Worm (Caenorhabditis elegans): ENCODE measurements around the gene F53B7.7.

Gene F53B7.7

DNA sequence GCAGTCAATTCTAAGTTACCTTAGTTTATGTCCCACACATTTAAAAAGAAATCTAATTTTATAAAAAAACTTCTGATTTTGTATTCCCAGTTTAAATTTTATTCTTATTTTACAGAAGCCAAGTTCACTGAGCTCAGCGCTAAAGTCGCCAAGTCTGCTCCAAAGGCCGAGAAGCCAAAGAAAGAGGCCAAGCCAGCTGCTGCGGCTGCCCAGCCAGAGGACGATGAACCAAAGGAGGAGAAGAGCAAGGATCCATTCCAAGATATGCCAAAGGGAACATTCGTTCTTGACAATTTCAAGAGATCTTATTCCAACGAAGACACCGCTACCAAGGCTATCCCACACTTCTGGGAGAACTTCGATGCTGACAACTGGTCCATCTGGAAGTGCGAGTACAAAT, 32.0 kb upstream of the F53B7.7 start:
- TF ChIP-seq elt-3 (tag; optimal IDR thresholded peaks at IDR 0.05) = no peak
- TF ChIP-seq egl-5 (tag; optimal IDR thresholded peaks at IDR 0.05) = no peak
- no peak for TF ChIP-seq hmg-11 (tag; optimal IDR thresholded peaks at IDR 0.05)
- no peak for TF ChIP-seq nhr-23 (tag; optimal IDR thresholded peaks at IDR 0.05)
- TF ChIP-seq nfya-1 (tag; optimal IDR thresholded peaks at IDR 0.05; ENCODE audit: insufficient read depth) = no peak
- no peak for TF ChIP-seq nhr-43 (tag; optimal IDR thresholded peaks at IDR 0.05; ENCODE audit: poor library complexity, severe bottlenecking)
- TF ChIP-seq nhr-25 (tag; optimal IDR thresholded peaks at IDR 0.05) = no peak
- no peak for TF ChIP-seq elt-1 (tag; optimal IDR thresholded peaks at IDR 0.05)
- TF ChIP-seq nhr-67 (tag; optimal IDR thresholded peaks at IDR 0.05) = no peak
- no peak for TF ChIP-seq ZK546.5 (tag; optimal IDR thresholded peaks at IDR 0.05)
- no peak for TF ChIP-seq mml-1 (tag; optimal IDR thresholded peaks at IDR 0.05)
- no peak for TF ChIP-seq daf-12 (tag; optimal IDR thresholded peaks at IDR 0.05)
- no peak for TF ChIP-seq aly-2 (tag; optimal IDR thresholded peaks at IDR 0.05)
- TF ChIP-seq ztf-11 (tag; optimal IDR thresholded peaks at IDR 0.05) = no peak
- no peak for TF ChIP-seq mdl-1 (tag; optimal IDR thresholded peaks at IDR 0.05)

ce11 chrV:10967594-10968273, 31.2 kb upstream of the F53B7.7 start:
- TF ChIP-seq elt-2 (tag; optimal IDR thresholded peaks at IDR 0.05) (peak; percentile 13), nhr-11 (tag; optimal IDR thresholded peaks at IDR 0.05) (no peak)

ce11 chrV:10970070-10970469, 28.8 kb upstream of the F53B7.7 start, which contains the start of gene F17C11.22:
Gene F17C11.22, minus strand, starts transcription at chrV:10970170.
- TF ChIP-seq aly-2 (tag; optimal IDR thresholded peaks at IDR 0.05) (no peak), jun-1 (tag; optimal IDR thresholded peaks at IDR 0.05) (no peak), fkh-10 (GFP tag; optimal IDR thresholded peaks at IDR 0.05) (no peak), sea-2 (GFP tag; optimal IDR thresholded peaks at IDR 0.05) (no peak), ztf-11 (tag; optimal IDR thresholded peaks at IDR 0.05) (no peak), lsy-12 (tag; optimal IDR thresholded peaks at IDR 0.05) (no peak), nhr-77 (tag; optimal IDR thresholded peaks at IDR 0.05) (no peak), nhr-23 (tag; optimal IDR thresholded peaks at IDR 0.05) (no peak), tbx-2 (tag; optimal IDR thresholded peaks at IDR 0.05) (no peak), ZK546.5 (tag; optimal IDR thresholded peaks at IDR 0.05) (no peak)

ce11 chrV:10970930-10971329, 28.0 kb upstream of the F53B7.7 start:
- TF ChIP-seq nhr-23 (tag; optimal IDR thresholded peaks at IDR 0.05) = peak; percentile 38
- no peak for TF ChIP-seq nfya-1 (tag; optimal IDR thresholded peaks at IDR 0.05; ENCODE audit: insufficient read depth)
- no peak for TF ChIP-seq nhr-237 (tag; optimal IDR thresholded peaks at IDR 0.05)
- no peak for TF ChIP-seq nhr-25 (tag; optimal IDR thresholded peaks at IDR 0.05)

DNA sequence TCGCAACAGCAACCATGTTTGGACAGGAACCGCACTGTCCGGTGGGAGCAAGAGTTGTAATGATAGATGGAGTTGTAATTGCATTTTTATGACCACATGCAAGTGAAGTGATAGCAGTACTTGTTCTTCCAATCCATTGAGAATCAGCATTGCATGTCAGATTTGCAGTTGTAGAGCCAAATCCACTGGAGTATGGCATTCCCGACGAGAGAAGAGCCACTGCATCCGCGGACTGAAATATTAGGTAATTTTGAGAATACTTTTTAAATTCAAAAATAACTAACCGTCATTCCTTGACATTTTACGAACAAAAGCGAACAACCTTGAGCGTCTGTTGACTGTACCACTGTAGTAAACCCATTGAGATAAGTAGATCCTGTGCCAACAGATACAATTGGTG, 23.8 kb upstream of the F53B7.7 start:
- TF ChIP-seq nhr-67 (tag; optimal IDR thresholded peaks at IDR 0.05) = no peak
- no peak for TF ChIP-seq ama-1 (optimal IDR thresholded peaks at IDR 0.05)
- no peak for TF ChIP-seq nhr-23 (tag; optimal IDR thresholded peaks at IDR 0.05)
- no peak for TF ChIP-seq mml-1 (tag; optimal IDR thresholded peaks at IDR 0.05)
- TF ChIP-seq lsy-12 (tag; optimal IDR thresholded peaks at IDR 0.05) = no peak
- TF ChIP-seq mdl-1 (tag; optimal IDR thresholded peaks at IDR 0.05) = no peak
- no peak for TF ChIP-seq lin-39 (tag; optimal IDR thresholded peaks at IDR 0.05)
- TF ChIP-seq egl-5 (tag; optimal IDR thresholded peaks at IDR 0.05) = no peak
- no peak for TF ChIP-seq hmg-11 (tag; optimal IDR thresholded peaks at IDR 0.05)
- TF ChIP-seq R02D3.7 (tag; optimal IDR thresholded peaks at IDR 0.05) = no peak
- no peak for TF ChIP-seq ceh-82 (tag; optimal IDR thresholded peaks at IDR 0.05)
- TF ChIP-seq snpc-4 (tag; optimal IDR thresholded peaks at IDR 0.05) = no peak
- TF ChIP-seq elt-2 (tag; optimal IDR thresholded peaks at IDR 0.05) = no peak

DNA sequence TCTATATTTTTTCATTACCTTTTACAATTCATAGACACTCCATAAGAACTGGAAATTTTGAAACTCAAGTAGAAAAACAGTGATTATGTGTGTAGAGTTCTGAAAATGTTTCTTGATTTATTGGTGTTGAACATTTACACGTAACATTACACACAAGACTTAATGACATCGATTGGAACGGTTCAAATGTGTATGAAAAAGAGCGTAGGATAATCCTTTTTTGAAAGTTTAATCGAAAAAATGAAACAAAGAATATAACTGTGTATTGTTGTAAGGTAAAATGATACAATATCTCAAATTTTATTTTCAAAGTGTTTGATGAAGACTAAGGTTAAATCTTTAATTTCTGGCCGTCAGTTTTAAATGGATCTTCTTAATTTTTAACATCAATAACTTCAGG, 17.8 kb upstream of the F53B7.7 start, which contains the start of gene fig-1:
Gene fig-1 (minus strand): TSS at position 101 of the 400 bp plus-strand sequence.
- no peak for TF ChIP-seq ztf-11 (tag; optimal IDR thresholded peaks at IDR 0.05)
- TF ChIP-seq nhr-11 (tag; optimal IDR thresholded peaks at IDR 0.05) = no peak
- no peak for TF ChIP-seq nhr-12 (tag; optimal IDR thresholded peaks at IDR 0.05)
- no peak for TF ChIP-seq ceh-16 (tag; optimal IDR thresholded peaks at IDR 0.05)
- TF ChIP-seq skn-1 (tag; optimal IDR thresholded peaks at IDR 0.05) = no peak
- TF ChIP-seq nhr-28 (tag; optimal IDR thresholded peaks at IDR 0.05) = no peak
- no peak for TF ChIP-seq elt-2 (tag; optimal IDR thresholded peaks at IDR 0.05)
- no peak for TF ChIP-seq unc-62 (GFP tag; optimal IDR thresholded peaks at IDR 0.05)
- TF ChIP-seq fkh-2 (tag; optimal IDR thresholded peaks at IDR 0.05) = no peak
- TF ChIP-seq tbx-2 (tag; optimal IDR thresholded peaks at IDR 0.05) = no peak
- no peak for TF ChIP-seq nhr-25 (tag; optimal IDR thresholded peaks at IDR 0.05)
- no peak for TF ChIP-seq lsy-12 (tag; optimal IDR thresholded peaks at IDR 0.05)
- no peak for TF ChIP-seq egl-27 (tag; optimal IDR thresholded peaks at IDR 0.05)
- no peak for TF ChIP-seq mdl-1 (tag; optimal IDR thresholded peaks at IDR 0.05)
- TF ChIP-seq ama-1 (optimal IDR thresholded peaks at IDR 0.05) = no peak
- no peak for TF ChIP-seq nhr-77 (tag; optimal IDR thresholded peaks at IDR 0.05)
- no peak for TF ChIP-seq R02D3.7 (tag; optimal IDR thresholded peaks at IDR 0.05)
- TF ChIP-seq elt-3 (tag; optimal IDR thresholded peaks at IDR 0.05) = no peak
- TF ChIP-seq nhr-43 (tag; optimal IDR thresholded peaks at IDR 0.05; ENCODE audit: poor library complexity, severe bottlenecking) = no peak

Measured in whole organism, L3 larva.